Worm (Caenorhabditis elegans) whole organism, L2 larva: ENCODE measurements around the gene spe-43.

Source experiments
- C34F6.9 ChIP-seq: fragments of 150-350 bp; optimal IDR thresholded peaks from 2 replicates; lab custom pipeline; 2014; ENCODE audit warnings: missing biosample characterization, missing genetic modification characterization
- R02D3.7 ChIP-seq: fragments of 150-350 bp; optimal IDR thresholded peaks from 2 replicates; lab custom pipeline; 2014; ENCODE audit warnings: missing biosample characterization, missing genetic modification characterization
- Y55F3AM.14 ChIP-seq: fragments of 200-800 bp; sonication (Bioruptor generic); optimal IDR thresholded peaks from 2 replicates; lab custom pipeline; 2018; ENCODE audit warnings: mild to moderate bottlenecking, missing genetic modification characterization, missing compliant biosample characterization
- ZK546.5 ChIP-seq: sonication (generic microtip); optimal IDR thresholded peaks from 2 replicates; lab custom pipeline; 2017; ENCODE audit warnings: missing biosample characterization, missing genetic modification characterization
- aly-2 ChIP-seq: fragments of 150-350 bp; optimal IDR thresholded peaks from 2 replicates; lab custom pipeline; 2014; ENCODE audit warnings: missing biosample characterization, missing genetic modification characterization
- ama-1 ChIP-seq: fragments of 150-350 bp; optimal IDR thresholded peaks from 2 replicates; lab custom pipeline; 2018; ENCODE audit warnings: inconsistent platforms
- blmp-1 ChIP-seq: sonication (generic microtip); optimal IDR thresholded peaks from 2 replicates; lab custom pipeline; 2017; ENCODE audit warnings: missing genetic modification characterization, mild to moderate bottlenecking, missing compliant biosample characterization, antibody characterized with exemption, moderate library complexity; ENCODE audit not compliant: insufficient read depth
- ceh-16 ChIP-seq: fragments of 150-350 bp; optimal IDR thresholded peaks from 2 replicates; lab custom pipeline; 2014; ENCODE audit warnings: missing biosample characterization, missing genetic modification characterization
- crh-2 ChIP-seq: sonication (generic microtip); optimal IDR thresholded peaks from 2 replicates; lab custom pipeline; 2017; ENCODE audit warnings: missing biosample characterization, missing genetic modification characterization
- dmd-4 ChIP-seq: sonication (generic microtip); optimal IDR thresholded peaks from 2 replicates; lab custom pipeline; 2017; ENCODE audit warnings: missing biosample characterization, missing genetic modification characterization
- egl-27 ChIP-seq: sonication (generic microtip); optimal IDR thresholded peaks from 3 replicates; lab custom pipeline; 2017; ENCODE audit warnings: missing biosample characterization, missing genetic modification reagents, missing genetic modification characterization
- elt-3 ChIP-seq: sonication (generic microtip); optimal IDR thresholded peaks from 2 replicates; lab custom pipeline; 2017; ENCODE audit warnings: missing biosample characterization, missing genetic modification characterization
- gmeb-1 ChIP-seq: fragments of 150-350 bp; optimal IDR thresholded peaks from 2 replicates; lab custom pipeline; 2014; ENCODE audit warnings: missing biosample characterization, missing genetic modification characterization
- lin-13 ChIP-seq: fragments of 150-350 bp; optimal IDR thresholded peaks from 2 replicates; lab custom pipeline; 2014; ENCODE audit warnings: missing biosample characterization, missing genetic modification reagents, missing genetic modification characterization
- lin-39 ChIP-seq: fragments of 150-350 bp; optimal IDR thresholded peaks from 2 replicates; lab custom pipeline; 2014; ENCODE audit warnings: missing biosample characterization, missing genetic modification reagents, missing genetic modification characterization
- lsy-2 ChIP-seq, 2 experiments: fragments of 150-350 bp in 1 of 2; sonication (generic microtip) in 1 of 2; optimal IDR thresholded peaks; 2 replicates each; lab custom pipeline; 2014 to 2017; ENCODE audit warnings: missing biosample characterization in 2 of 2, missing genetic modification characterization in 2 of 2
- mab-5 ChIP-seq: fragments of 150-350 bp; optimal IDR thresholded peaks from 2 replicates; lab custom pipeline; 2014; ENCODE audit warnings: missing biosample characterization, missing genetic modification characterization
- nhr-11 ChIP-seq: fragments of 150-350 bp; optimal IDR thresholded peaks from 2 replicates; lab custom pipeline; 2014; ENCODE audit warnings: missing biosample characterization, missing genetic modification characterization
- nhr-12 ChIP-seq: fragments of 150-350 bp; optimal IDR thresholded peaks from 2 replicates; lab custom pipeline; 2014; ENCODE audit warnings: missing biosample characterization, missing genetic modification characterization
- nhr-129 ChIP-seq: fragments of 150-350 bp; optimal IDR thresholded peaks from 2 replicates; lab custom pipeline; 2014; ENCODE audit warnings: missing biosample characterization, missing genetic modification characterization
- nhr-21 ChIP-seq: fragments of 150-350 bp; optimal IDR thresholded peaks from 2 replicates; lab custom pipeline; 2014; ENCODE audit warnings: missing biosample characterization, missing genetic modification characterization
- nhr-23 ChIP-seq: fragments of 150-350 bp; optimal IDR thresholded peaks from 2 replicates; lab custom pipeline; 2014; ENCODE audit warnings: missing biosample characterization, missing genetic modification reagents, missing genetic modification characterization
- nhr-25 ChIP-seq: fragments of 150-350 bp; sonication (generic microtip); optimal IDR thresholded peaks from 3 replicates; lab custom pipeline; 2014; ENCODE audit warnings: missing biosample characterization, missing genetic modification characterization
- nhr-6 ChIP-seq: fragments of 150-350 bp; optimal IDR thresholded peaks from 2 replicates; lab custom pipeline; 2014; ENCODE audit warnings: missing biosample characterization, missing genetic modification characterization
- nhr-77 ChIP-seq: fragments of 150-350 bp; optimal IDR thresholded peaks from 2 replicates; lab custom pipeline; 2014; ENCODE audit warnings: missing biosample characterization, missing genetic modification characterization
- peb-1 ChIP-seq: fragments of 150-350 bp; optimal IDR thresholded peaks from 2 replicates; lab custom pipeline; 2014; ENCODE audit warnings: missing biosample characterization, missing genetic modification characterization
- sma-3 ChIP-seq: sonication (generic microtip); optimal IDR thresholded peaks from 2 replicates; lab custom pipeline; 2016; ENCODE audit warnings: missing genetic modification reagents, missing genetic modification characterization, missing compliant biosample characterization
- sma-9 ChIP-seq, 2 experiments: fragments of 150-350 bp in 1 of 2; sonication (generic microtip) in 1 of 2; optimal IDR thresholded peaks; 2 replicates each; lab custom pipeline; 2014 to 2016; ENCODE audit warnings: missing genetic modification characterization in 2 of 2, mild to moderate bottlenecking in 1 of 2, missing biosample characterization in 1 of 2, missing compliant biosample characterization in 1 of 2, missing genetic modification reagents in 1 of 2, moderate library complexity in 1 of 2
- snpc-4 ChIP-seq: fragments of 150-350 bp; optimal IDR thresholded peaks from 2 replicates; lab custom pipeline; 2014; ENCODE audit warnings: missing biosample characterization, missing genetic modification characterization
- unc-39 ChIP-seq: fragments of 150-350 bp; optimal IDR thresholded peaks from 2 replicates; lab custom pipeline; 2014; ENCODE audit warnings: missing biosample characterization, missing genetic modification characterization
- unc-55 ChIP-seq: fragments of 150-350 bp; sonication (generic microtip); optimal IDR thresholded peaks from 3 replicates; lab custom pipeline; 2014; ENCODE audit warnings: missing biosample characterization, missing genetic modification reagents, missing genetic modification characterization
- unc-62 ChIP-seq: fragments of 150-350 bp; optimal IDR thresholded peaks from 2 replicates; lab custom pipeline; 2014; ENCODE audit warnings: missing biosample characterization, missing genetic modification reagents, missing genetic modification characterization
- ztf-4 ChIP-seq: fragments of 150-350 bp; optimal IDR thresholded peaks from 2 replicates; lab custom pipeline; 2014; ENCODE audit warnings: missing biosample characterization, missing genetic modification characterization

Gene spe-43

DNA sequence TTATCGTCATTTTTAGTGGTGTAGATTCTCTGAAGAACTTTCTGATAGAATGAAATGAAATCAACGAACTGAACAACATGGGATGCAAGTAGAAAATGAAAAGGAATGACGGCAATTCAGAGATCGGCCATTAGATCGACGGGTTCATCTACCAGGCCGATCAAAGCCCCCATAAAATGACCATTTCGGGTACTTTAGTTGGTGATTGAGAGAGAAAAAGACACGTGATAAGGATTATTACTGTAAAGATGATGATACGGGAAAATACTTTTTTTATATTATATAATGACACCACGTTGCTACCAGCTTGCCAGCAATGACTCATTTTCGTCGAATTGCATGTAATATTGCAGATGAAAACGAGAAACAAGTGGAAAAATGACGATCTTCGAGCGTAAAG lies 32.4 kb downstream of the spe-43 start, which contains the start of gene best-1:
Gene best-1, minus strand, starts transcription at position 29 of the 400 bp plus-strand sequence.
- TF ChIP-seq unc-62 (no peak), lin-13 (GFP tag; lab: Kevin White, UChicago) (no peak), crh-2 (tag; lab: Kevin White, UChicago) (peak; percentile 26), nhr-129 (tag; lab: Kevin White, UChicago) (peak; percentile 5), sma-9 (GFP tag; optimal IDR thresholded peaks at IDR 0.05; lab: Kevin White, UChicago) (peak; percentile 82), sma-9 (tag; optimal IDR thresholded peaks at IDR 0.05; lab: Kevin White, UChicago) (no peak), R02D3.7 (tag; lab: Kevin White, UChicago) (no peak), lin-39 (tag; lab: Kevin White, UChicago) (no peak), peb-1 (tag; lab: Kevin White, UChicago) (no peak), ztf-4 (no peak), nhr-23 (tag; lab: Kevin White, UChicago) (no peak), unc-55 (no peak), unc-39 (tag; lab: Kevin White, UChicago) (no peak), blmp-1 (peak; percentile 26), elt-3 (no peak), C34F6.9 (no peak), nhr-6 (tag; lab: Kevin White, UChicago) (no peak), nhr-11 (tag; lab: Kevin White, UChicago) (no peak), nhr-21 (tag; lab: Kevin White, UChicago) (peak; percentile 74), ZK546.5 (tag; lab: Kevin White, UChicago) (no peak), sma-3 (GFP tag; lab: Kevin White, UChicago) (peak; percentile 56), Y55F3AM.14 (GFP tag; lab: Kevin White, UChicago) (no peak), nhr-77 (tag; lab: Kevin White, UChicago) (no peak), ceh-16 (tag; lab: Kevin White, UChicago) (no peak)
- TF ChIP-seq, all 48 proteins: peak for 6

DNA sequence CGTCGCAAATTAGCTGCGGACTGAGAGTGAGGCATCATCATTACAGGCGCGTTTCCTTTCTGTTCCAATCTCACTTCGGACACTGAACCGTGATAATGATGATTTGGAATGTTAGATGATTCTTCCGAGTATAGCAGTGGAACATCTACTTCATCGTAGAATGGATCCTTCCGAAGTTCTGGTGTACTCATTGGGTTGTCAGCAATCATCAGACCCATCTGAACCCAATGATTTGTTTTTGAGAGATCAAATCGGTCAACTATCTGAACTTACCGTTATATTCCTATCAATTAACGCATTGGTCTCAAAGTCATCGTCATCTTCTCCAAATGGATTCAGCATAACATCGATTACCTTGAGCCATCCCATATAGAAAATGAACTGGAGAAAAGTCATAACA lies 33.7 kb downstream of the spe-43 start:
- no peak for TF ChIP-seq unc-55
- TF ChIP-seq gmeb-1, result no peak
- no peak for TF ChIP-seq nhr-12 (tag; lab: Kevin White, UChicago)

DNA sequence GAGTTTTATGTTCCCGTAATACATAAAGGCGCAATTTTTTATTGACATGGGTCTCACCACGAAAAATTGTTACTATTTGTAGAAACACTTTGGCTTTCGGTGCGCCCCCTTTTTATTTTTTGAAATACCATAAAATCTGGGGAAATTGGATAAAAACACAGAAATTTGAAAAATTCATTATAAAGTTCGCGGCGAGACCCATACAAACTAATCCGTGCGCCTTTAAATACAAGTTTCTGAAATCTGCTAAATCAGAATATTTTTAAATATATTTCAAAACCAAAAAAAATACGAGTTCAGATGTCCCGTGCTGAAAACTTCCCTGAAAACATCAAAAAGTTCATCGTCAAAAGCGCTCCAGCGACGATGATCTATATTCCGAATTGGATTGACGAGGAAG lies 34.8 kb downstream of the spe-43 start, which contains the start of gene B0564.2:
Gene B0564.2, plus strand, starts transcription at position 301 of the 400 bp plus-strand sequence.
- no peak for TF ChIP-seq ceh-16 (tag; lab: Kevin White, UChicago)
- TF ChIP-seq dmd-4 (tag; lab: Kevin White, UChicago), result no peak
- TF ChIP-seq lsy-2 (tag; optimal IDR thresholded peaks at IDR 0.05; lab: Kevin White, UChicago), result no peak
- no peak for TF ChIP-seq ZK546.5 (tag; lab: Kevin White, UChicago)
- TF ChIP-seq gmeb-1, result no peak
- no peak for TF ChIP-seq aly-2 (tag; lab: Kevin White, UChicago)
- no peak for TF ChIP-seq unc-62
- no peak for TF ChIP-seq lin-39 (tag; lab: Kevin White, UChicago)

DNA sequence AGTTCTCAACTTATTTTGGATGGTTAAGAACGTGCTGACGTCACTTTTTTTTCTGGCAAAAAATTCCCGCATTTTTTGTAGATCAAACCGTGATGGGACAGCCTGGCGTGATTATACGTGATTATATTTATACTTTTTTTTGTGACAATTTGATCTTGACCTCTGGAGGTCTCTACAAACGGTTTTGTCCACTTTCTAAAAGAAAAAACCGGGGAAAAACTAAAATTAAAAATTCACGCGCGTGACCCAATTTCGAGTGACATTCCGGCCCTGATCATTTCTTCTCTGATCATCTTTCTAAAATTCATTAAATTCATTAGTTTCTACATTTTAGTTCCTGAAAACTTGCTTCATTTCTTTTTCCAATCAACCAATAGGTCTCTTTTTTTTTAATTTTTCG lies 37.3 kb downstream of the spe-43 start, which contains the start of gene rde-11:
Gene rde-11, plus strand, starts transcription at position 301 of the 400 bp plus-strand sequence.
- TF ChIP-seq peb-1 (tag; lab: Kevin White, UChicago), result no peak
- TF ChIP-seq snpc-4, result no peak
- TF ChIP-seq ama-1, result no peak
- TF ChIP-seq nhr-11 (tag; lab: Kevin White, UChicago), result no peak
- no peak for TF ChIP-seq egl-27
- TF ChIP-seq unc-39 (tag; lab: Kevin White, UChicago), result no peak
- no peak for TF ChIP-seq mab-5 (tag; lab: Kevin White, UChicago)
- no peak for TF ChIP-seq elt-3
- TF ChIP-seq nhr-25 (tag; lab: Kevin White, UChicago), result no peak
- no peak for TF ChIP-seq crh-2 (tag; lab: Kevin White, UChicago)
- TF ChIP-seq, all 48 proteins: peak for 0

DNA sequence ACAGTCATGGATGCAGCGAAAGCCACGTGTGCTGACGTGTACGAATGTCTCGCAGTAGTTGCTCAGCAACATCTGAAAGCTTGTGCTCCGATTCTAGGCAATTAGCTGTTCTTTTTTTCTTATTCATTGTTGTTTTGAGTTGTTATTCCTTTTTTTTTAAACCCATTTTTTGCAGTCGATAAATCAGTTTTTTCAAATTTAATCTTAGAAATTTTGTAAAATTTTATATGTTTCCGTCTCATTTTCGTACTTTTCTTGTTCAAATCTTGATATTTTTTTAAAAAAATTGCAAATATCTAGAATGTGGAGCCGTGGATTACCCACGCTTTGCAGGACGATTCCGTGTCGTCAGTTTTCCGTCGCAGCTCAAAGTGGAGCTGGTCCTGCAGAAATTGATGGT lies 41.7 kb downstream of the spe-43 start, which contains the start of gene fask-1:
Gene fask-1, plus strand, starts transcription at position 301 of the 400 bp plus-strand sequence.
- TF ChIP-seq unc-39 (tag; lab: Kevin White, UChicago), result no peak
- TF ChIP-seq, all 48 proteins: peak for 0
